Worm (Caenorhabditis elegans): ENCODE results near the gene tba-4.
"Not testable (repeated sequence)": the region's sequence is repeated elsewhere in the genome, so short reads cannot be mapped to it uniquely, and the experiment has no call there.

Gene tba-4

DNA sequence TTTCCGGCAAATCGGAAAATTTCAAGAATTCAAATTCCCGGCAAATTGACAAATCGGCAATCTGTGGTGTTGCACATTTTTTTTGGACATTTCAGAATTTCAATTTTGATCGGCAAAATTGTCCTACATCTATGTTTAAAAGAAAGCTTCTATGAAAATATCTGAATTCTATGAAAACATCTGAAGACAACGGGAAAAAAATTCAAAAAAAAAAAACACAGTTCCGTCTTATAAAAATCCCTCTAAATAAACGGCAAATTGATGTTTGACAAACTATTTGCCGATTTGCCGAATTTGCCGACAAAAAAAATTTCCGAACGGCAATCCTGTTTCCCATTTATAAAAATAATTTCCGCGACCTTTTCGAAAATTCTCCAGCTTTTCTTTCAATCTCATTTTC, 4.1 kb upstream of the tba-4 start, which contains the start of gene F44F4.15:
Gene F44F4.15 (plus strand): TSS at position 301 of the 400 bp plus-strand sequence.
- TF ChIP-seq fos-1 (tag; optimal IDR thresholded peaks at IDR 0.05): no peak
- TF ChIP-seq lsy-12 (tag; optimal IDR thresholded peaks at IDR 0.05): no peak
- TF ChIP-seq unc-62 (GFP tag; optimal IDR thresholded peaks at IDR 0.05): no peak
- no peak for TF ChIP-seq nhr-28 (tag; optimal IDR thresholded peaks at IDR 0.05)
- TF ChIP-seq ceh-16 (tag; optimal IDR thresholded peaks at IDR 0.05): no peak
- no peak for TF ChIP-seq egl-5 (tag; optimal IDR thresholded peaks at IDR 0.05)
- no peak for TF ChIP-seq ztf-4 (tag; optimal IDR thresholded peaks at IDR 0.05)
- TF ChIP-seq elt-2 (tag; optimal IDR thresholded peaks at IDR 0.05): no peak
- no peak for TF ChIP-seq fkh-2 (tag; optimal IDR thresholded peaks at IDR 0.05)
- no peak for TF ChIP-seq nhr-23 (tag; optimal IDR thresholded peaks at IDR 0.05)
- no peak for TF ChIP-seq pha-4 (tag; optimal IDR thresholded peaks at IDR 0.05)
- no peak for TF ChIP-seq nfya-1 (tag; optimal IDR thresholded peaks at IDR 0.05; ENCODE audit: insufficient read depth)
- no peak for TF ChIP-seq nhr-11 (tag; optimal IDR thresholded peaks at IDR 0.05)
- no peak for TF ChIP-seq nhr-77 (tag; optimal IDR thresholded peaks at IDR 0.05)
- TF ChIP-seq nhr-43 (tag; optimal IDR thresholded peaks at IDR 0.05; ENCODE audit: poor library complexity, severe bottlenecking): no peak
- no peak for TF ChIP-seq ceh-28 (tag; optimal IDR thresholded peaks at IDR 0.05)
- no peak for TF ChIP-seq nhr-12 (tag; optimal IDR thresholded peaks at IDR 0.05)
- no peak for TF ChIP-seq lin-39 (tag; optimal IDR thresholded peaks at IDR 0.05)

- TF ChIP-seq nhr-23 (tag; optimal IDR thresholded peaks at IDR 0.05) (no peak), ceh-9 (tag; optimal IDR thresholded peaks at IDR 0.05) (no peak), ceh-16 (tag; optimal IDR thresholded peaks at IDR 0.05) (no peak), R02D3.7 (tag; optimal IDR thresholded peaks at IDR 0.05) (no peak), nhr-77 (tag; optimal IDR thresholded peaks at IDR 0.05) (no peak), fkh-10 (GFP tag; optimal IDR thresholded peaks at IDR 0.05) (no peak), snpc-4 (tag; optimal IDR thresholded peaks at IDR 0.05) (no peak), skn-1 (tag; optimal IDR thresholded peaks at IDR 0.05) (no peak), unc-62 (GFP tag; optimal IDR thresholded peaks at IDR 0.05) (no peak), jun-1 (tag; optimal IDR thresholded peaks at IDR 0.05) (no peak), nhr-237 (tag; optimal IDR thresholded peaks at IDR 0.05) (no peak), nhr-12 (tag; optimal IDR thresholded peaks at IDR 0.05) (no peak), pqm-1 (tag; optimal IDR thresholded peaks at IDR 0.05) (no peak), lsy-12 (tag; optimal IDR thresholded peaks at IDR 0.05) (no peak), ztf-4 (tag; optimal IDR thresholded peaks at IDR 0.05) (no peak), hmg-11 (tag; optimal IDR thresholded peaks at IDR 0.05) (no peak), mdl-1 (tag; optimal IDR thresholded peaks at IDR 0.05) (no peak), lin-15B (tag; optimal IDR thresholded peaks at IDR 0.05) (no peak), egl-5 (tag; optimal IDR thresholded peaks at IDR 0.05) (no peak), ceh-28 (tag; optimal IDR thresholded peaks at IDR 0.05) (no peak)
These were observed 2.8 kb upstream of the tba-4 start, which contains the start of gene F44F4.9 for ce11 chrII:10915732-10916131. Gene F44F4.9, minus strand, starts transcription at chrII:10915832.

- no peak for TF ChIP-seq unc-39 (tag; optimal IDR thresholded peaks at IDR 0.05)
- no peak for TF ChIP-seq fkh-10 (GFP tag; optimal IDR thresholded peaks at IDR 0.05)
- no peak for TF ChIP-seq nhr-25 (tag; optimal IDR thresholded peaks at IDR 0.05)
- no peak for TF ChIP-seq sea-2 (GFP tag; optimal IDR thresholded peaks at IDR 0.05)
- no peak for TF ChIP-seq skn-1 (tag; optimal IDR thresholded peaks at IDR 0.05)
- no peak for TF ChIP-seq ztf-11 (tag; optimal IDR thresholded peaks at IDR 0.05)
- TF ChIP-seq ceh-16 (tag; optimal IDR thresholded peaks at IDR 0.05): no peak
- TF ChIP-seq egl-5 (tag; optimal IDR thresholded peaks at IDR 0.05): no peak
These were observed 1.3 kb upstream of the tba-4 start, which contains the start of gene F44F4.10 for ce11 chrII:10917174-10917573. Gene F44F4.10, minus strand, starts transcription at chrII:10917274.

- not testable (repeated sequence) for TF ChIP-seq pha-4, egl-5, snpc-4 (tag; optimal IDR thresholded peaks at IDR 0.05)
These were observed 4.4 kb downstream of the tba-4 start, which contains the start of gene Y19D2B.1 for ce11 chrII:10922874-10923273. Gene Y19D2B.1, minus strand, starts transcription at chrII:10922974.

ce11 chrII:10923948-10924347, 5.4 kb downstream of the tba-4 start, which contains the start of gene Y19D2B.2:
Gene Y19D2B.2, plus strand, starts transcription at chrII:10924248.
- TF ChIP-seq ama-1 (optimal IDR thresholded peaks at IDR 0.05) (no peak), snpc-4 (tag; optimal IDR thresholded peaks at IDR 0.05) (no peak), mml-1 (tag; optimal IDR thresholded peaks at IDR 0.05) (no peak), unc-62 (GFP tag; optimal IDR thresholded peaks at IDR 0.05) (no peak), unc-39 (tag; optimal IDR thresholded peaks at IDR 0.05) (no peak), ceh-9 (tag; optimal IDR thresholded peaks at IDR 0.05) (no peak), fos-1 (tag; optimal IDR thresholded peaks at IDR 0.05) (no peak), ceh-28 (tag; optimal IDR thresholded peaks at IDR 0.05) (no peak), nhr-237 (tag; optimal IDR thresholded peaks at IDR 0.05) (no peak), mdl-1 (tag; optimal IDR thresholded peaks at IDR 0.05) (no peak), pqm-1 (tag; optimal IDR thresholded peaks at IDR 0.05) (no peak), eor-1 (tag; optimal IDR thresholded peaks at IDR 0.05) (no peak), hmg-11 (tag; optimal IDR thresholded peaks at IDR 0.05) (no peak), nhr-67 (tag; optimal IDR thresholded peaks at IDR 0.05) (no peak), lin-39 (tag; optimal IDR thresholded peaks at IDR 0.05) (no peak), pha-4 (tag; optimal IDR thresholded peaks at IDR 0.05) (no peak), ztf-4 (tag; optimal IDR thresholded peaks at IDR 0.05) (no peak), R02D3.7 (tag; optimal IDR thresholded peaks at IDR 0.05) (no peak)

Data from whole organism, L3 larva.